Fruit fly (Drosophila melanogaster) whole organism, adult: Measurements from ENCODE around the gene Cpr67Fa2.

ENCODE experiments used
- CG11617 ChIP-seq: fragments of 200-800 bp; sonication (Bioruptor generic); optimal IDR thresholded peaks from 2 replicates; lab custom pipeline; 2017; ENCODE audit warnings: mild to moderate bottlenecking, missing biosample characterization, missing genetic modification reagents, missing genetic modification characterization
- CG7101 ChIP-seq: fragments of 200-800 bp; sonication (Bioruptor generic); optimal IDR thresholded peaks from 2 replicates; lab custom pipeline; 2018; ENCODE audit warnings: missing biosample characterization, mild to moderate bottlenecking, missing genetic modification characterization, moderate library complexity
- Crg-1 ChIP-seq: fragments of 200-800 bp; sonication (Bioruptor generic); optimal IDR thresholded peaks from 2 replicates; lab custom pipeline; 2016; ENCODE audit warnings: missing biosample characterization, missing genetic modification characterization
- Hr96 ChIP-seq: fragments of 200-800 bp; sonication (Bioruptor generic); optimal IDR thresholded peaks from 2 replicates; lab custom pipeline; 2016; ENCODE audit warnings: missing biosample characterization, missing genetic modification characterization
- Mnt ChIP-seq: fragments of 200-800 bp; sonication (Bioruptor generic); optimal IDR thresholded peaks from 2 replicates; lab custom pipeline; 2016; ENCODE audit warnings: missing biosample characterization, mild to moderate bottlenecking, missing genetic modification characterization
- cic ChIP-seq: fragments of 200-800 bp; sonication (Bioruptor generic); optimal IDR thresholded peaks from 2 replicates; lab custom pipeline; 2017; ENCODE audit warnings: missing biosample characterization, mild to moderate bottlenecking, missing genetic modification characterization, moderate library complexity

- TF ChIP-seq cic (GFP tag; lab: Kevin White, UChicago): no peak
- no peak for TF ChIP-seq Crg-1 (GFP tag; lab: Kevin White, UChicago)
- TF ChIP-seq Hr96 (GFP tag; lab: Kevin White, UChicago): no peak
- no peak for TF ChIP-seq Mnt (GFP tag; lab: Kevin White, UChicago)
- TF ChIP-seq CG11617: no peak
- TF ChIP-seq CG7101: no peak
Observed at dm6 chr3L:10871534-10871933, 20.0 kb upstream of the Cpr67Fa2 start.
